ENCODE assay signal across 1 fruit fly cellular context in the genomic region with DNA sequence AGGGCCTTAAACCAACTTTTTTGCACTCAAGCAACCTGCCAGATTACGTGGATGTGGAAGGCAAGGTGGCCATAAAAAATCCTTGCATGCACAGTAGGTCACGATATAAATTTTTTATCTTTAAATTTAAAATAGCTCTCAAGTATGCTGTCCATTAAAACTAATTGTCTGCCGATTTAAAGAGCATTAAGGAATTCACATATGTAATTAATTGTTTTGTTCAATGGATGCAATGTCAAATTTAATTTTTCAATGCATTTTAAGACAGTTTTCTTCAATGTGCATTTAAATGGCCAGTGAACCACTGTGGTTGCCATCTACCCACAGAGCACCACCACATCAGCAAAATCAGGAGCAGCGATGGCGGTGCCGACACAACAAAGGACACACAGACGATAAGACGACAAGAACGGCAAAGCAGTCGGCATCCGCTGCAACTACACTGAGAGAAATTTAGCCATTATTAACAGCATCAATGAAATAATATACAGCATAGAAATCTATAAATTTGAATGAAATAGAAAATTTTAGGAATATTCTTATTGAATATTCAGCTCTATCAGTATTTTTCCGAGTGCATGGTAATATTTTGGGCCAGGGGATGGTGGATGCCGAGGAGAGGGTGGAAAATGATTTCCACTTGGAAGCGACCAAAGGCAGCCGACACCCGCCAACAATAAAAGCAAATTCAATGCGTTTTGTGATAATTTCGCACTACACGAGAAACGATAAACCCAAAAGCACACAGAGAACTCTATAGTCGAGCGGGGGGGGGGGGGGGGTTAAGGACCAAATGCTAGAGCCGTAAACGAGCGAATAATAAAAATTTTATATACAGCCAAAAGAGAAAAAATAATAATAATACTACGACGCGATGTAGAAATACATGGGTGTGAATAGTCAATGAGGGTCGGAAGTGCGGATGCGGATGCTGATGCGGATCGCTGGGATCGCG.
TF ChIP-seq lines count a peak whose summit lies in the region.

No protein-coding gene starts in this region.

TF ChIP-seq in whole organism, embryonic, 481 proteins besides CTCF, POLR2A, EP300 and RAD21 (continued from another document and continues in another):
- TF ChIP-seq kay (GFP tag; optimal IDR thresholded peaks at IDR 0.05; lab: Kevin White, UChicago) = no peak
- TF ChIP-seq NFAT (GFP tag; IDR thresholded peaks at IDR 0.05; lab: Robert Waterston, UW) = no peak
- peak; percentile 31 for TF ChIP-seq CG12659 (GFP tag; optimal IDR thresholded peaks at IDR 0.05; lab: Kevin White, UChicago)
- TF ChIP-seq Mrtf (GFP tag; IDR thresholded peaks at IDR 0.05; lab: Robert Waterston, UW) = peak; percentile 46; the same call in 1 of the 3 replicates
- TF ChIP-seq z (GFP tag; IDR thresholded peaks at IDR 0.05; lab: Robert Waterston, UW) = no peak
- TF ChIP-seq CG17612 (GFP tag; IDR thresholded peaks at IDR 0.05; lab: Robert Waterston, UW) = no peak
- TF ChIP-seq prd (optimal IDR thresholded peaks at IDR 0.05; lab: Kevin White, UChicago) = no peak
- TF ChIP-seq prd (GFP tag; IDR thresholded peaks at IDR 0.05; lab: Robert Waterston, UW) = peak; percentile 89
- TF ChIP-seq CG12769 (tag; optimal IDR thresholded peaks at IDR 0.05; lab: Kevin White, UChicago) = peak; percentile 44
- TF ChIP-seq gt (GFP tag; IDR thresholded peaks at IDR 0.05; lab: Robert Waterston, UW) = 0 out of 2 replicates have a peak, but pooled peaks have one; percentile 23
- no peak for TF ChIP-seq CG14860 (GFP tag; IDR thresholded peaks at IDR 0.05; lab: Robert Waterston, UW; ENCODE audit: partially characterized antibody)
- no peak for TF ChIP-seq Ravus (GFP tag; IDR thresholded peaks at IDR 0.05; lab: Robert Waterston, UW)
- peak; percentile 70 for TF ChIP-seq CG17829 (tag; optimal IDR thresholded peaks at IDR 0.05; lab: Kevin White, UChicago)
- peak; percentile 37 for TF ChIP-seq scrt (GFP tag; optimal IDR thresholded peaks at IDR 0.05; lab: Kevin White, UChicago)
- peak in 1 of 2 experiments; percentile 38 for TF ChIP-seq Hr51 (GFP tag; optimal IDR thresholded peaks at IDR 0.05; lab: Kevin White, UChicago)
- TF ChIP-seq CG1602 (GFP tag; optimal IDR thresholded peaks at IDR 0.05; lab: Kevin White, UChicago) = peak; percentile 31
- no peak for TF ChIP-seq chinmo (GFP tag; IDR thresholded peaks at IDR 0.05; lab: Robert Waterston, UW; ENCODE audit: partially characterized antibody)
- TF ChIP-seq CG2889 (GFP tag; IDR thresholded peaks at IDR 0.05; lab: Robert Waterston, UW) = no peak
- TF ChIP-seq CG42726 (GFP tag; IDR thresholded peaks at IDR 0.05; lab: Robert Waterston, UW; ENCODE audit: partially characterized antibody) = no peak
- TF ChIP-seq vvl (GFP tag; IDR thresholded peaks at IDR 0.05; lab: Robert Waterston, UW) = peak; percentile 70
- no peak for TF ChIP-seq Fer2 (tag; optimal IDR thresholded peaks at IDR 0.05; lab: Kevin White, UChicago)
- no peak for TF ChIP-seq tna (GFP tag; IDR thresholded peaks at IDR 0.05; lab: Robert Waterston, UW; ENCODE audit: partially characterized antibody)
- TF ChIP-seq Hr39 (optimal IDR thresholded peaks at IDR 0.05; lab: Kevin White, UChicago) = no peak
- TF ChIP-seq ash1 (GFP tag; optimal IDR thresholded peaks at IDR 0.05; lab: Kevin White, UChicago) = no peak
- no peak for TF ChIP-seq Drgx (GFP tag; IDR thresholded peaks at IDR 0.05; lab: Robert Waterston, UW)
- peak; percentile 59 for TF ChIP-seq CG8924 (tag; optimal IDR thresholded peaks at IDR 0.05; lab: Kevin White, UChicago)
- TF ChIP-seq sim (GFP tag; IDR thresholded peaks at IDR 0.05; lab: Robert Waterston, UW) = 0 out of 2 replicates have a peak, but pooled peaks have one; percentile 14
- no peak for TF ChIP-seq ken (GFP tag; IDR thresholded peaks at IDR 0.05; lab: Robert Waterston, UW)
- no peak for TF ChIP-seq CG4328 (GFP tag; optimal IDR thresholded peaks at IDR 0.05; lab: Kevin White, UChicago)
- TF ChIP-seq Mes4 (GFP tag; optimal IDR thresholded peaks at IDR 0.05; lab: Kevin White, UChicago) = peak; percentile 29
- TF ChIP-seq insv (GFP tag; optimal IDR thresholded peaks at IDR 0.05; lab: Kevin White, UChicago) = no peak
- no peak for TF ChIP-seq pfk (GFP tag; optimal IDR thresholded peaks at IDR 0.05; lab: Kevin White, UChicago)
- peak; percentile 73 for TF ChIP-seq gem (tag; optimal IDR thresholded peaks at IDR 0.05; lab: Kevin White, UChicago)
- TF ChIP-seq CG12942 (GFP tag; optimal IDR thresholded peaks at IDR 0.05; lab: Kevin White, UChicago) = no peak
- no peak for TF ChIP-seq CG8089 (GFP tag; optimal IDR thresholded peaks at IDR 0.05; lab: Kevin White, UChicago)
- TF ChIP-seq CG3065 (GFP tag; optimal IDR thresholded peaks at IDR 0.05; lab: Kevin White, UChicago) = no peak
- no peak for TF ChIP-seq CG3995 (GFP tag; optimal IDR thresholded peaks at IDR 0.05; lab: Kevin White, UChicago)
- no peak for TF ChIP-seq ato (GFP tag; IDR thresholded peaks at IDR 0.05; lab: Robert Waterston, UW; ENCODE audit: partially characterized antibody)
- TF ChIP-seq CG17568 (GFP tag; optimal IDR thresholded peaks at IDR 0.05; lab: Kevin White, UChicago) = no peak
- TF ChIP-seq Lhr (GFP tag; optimal IDR thresholded peaks at IDR 0.05; lab: Kevin White, UChicago) = peak; percentile 8
- TF ChIP-seq CG7357 (GFP tag; IDR thresholded peaks at IDR 0.05; lab: Robert Waterston, UW) = no peak
- peak; percentile 23 for TF ChIP-seq Mad (GFP tag; optimal IDR thresholded peaks at IDR 0.05; lab: Kevin White, UChicago)
- no peak for TF ChIP-seq Dad (GFP tag; optimal IDR thresholded peaks at IDR 0.05; lab: Kevin White, UChicago)
- TF ChIP-seq Sox102F (GFP tag; optimal IDR thresholded peaks at IDR 0.05; lab: Kevin White, UChicago) = peak; percentile 49
- peak; percentile 49 for TF ChIP-seq sqz (GFP tag; optimal IDR thresholded peaks at IDR 0.05; lab: Kevin White, UChicago)
- peak; percentile 71; the same call in 1 of the 2 replicates for TF ChIP-seq chm (GFP tag; IDR thresholded peaks at IDR 0.05; lab: Robert Waterston, UW)
- TF ChIP-seq Atf3 (GFP tag; optimal IDR thresholded peaks at IDR 0.05; lab: Kevin White, UChicago) = no peak
- peak; percentile 36; the same call in 1 of the 2 replicates for TF ChIP-seq Ptx1 (GFP tag; IDR thresholded peaks at IDR 0.05; lab: Robert Waterston, UW)
- TF ChIP-seq CG3847 (GFP tag; IDR thresholded peaks at IDR 0.05; lab: Robert Waterston, UW) = no peak; the same call in 1 of the 2 replicates
- TF ChIP-seq CG4854 (GFP tag; optimal IDR thresholded peaks at IDR 0.05; lab: Kevin White, UChicago) = no peak
- TF ChIP-seq Adf1 (GFP tag; IDR thresholded peaks at IDR 0.05; lab: Robert Waterston, UW) = no peak
- TF ChIP-seq hkb (optimal IDR thresholded peaks at IDR 0.05; lab: Kevin White, UChicago) = no peak
- 0 out of 2 replicates have a peak, but pooled peaks have one; percentile 32 for TF ChIP-seq hkb (GFP tag; IDR thresholded peaks at IDR 0.05; lab: Robert Waterston, UW)
- TF ChIP-seq Gsc (GFP tag; IDR thresholded peaks at IDR 0.05; lab: Robert Waterston, UW) = no peak
- TF ChIP-seq CG7745 (tag; optimal IDR thresholded peaks at IDR 0.05; lab: Kevin White, UChicago) = no peak
- TF ChIP-seq CG17359 (tag; optimal IDR thresholded peaks at IDR 0.05; lab: Kevin White, UChicago) = peak; percentile 64
- peak; percentile 59 for TF ChIP-seq CG8388 (GFP tag; optimal IDR thresholded peaks at IDR 0.05; lab: Kevin White, UChicago)
- no peak for TF ChIP-seq CG3281 (GFP tag; optimal IDR thresholded peaks at IDR 0.05; lab: Kevin White, UChicago)
- TF ChIP-seq ab (GFP tag; optimal IDR thresholded peaks at IDR 0.05; lab: Kevin White, UChicago) = no peak
- no peak for TF ChIP-seq Atf6 (GFP tag; IDR thresholded peaks at IDR 0.05; lab: Robert Waterston, UW)
- TF ChIP-seq GATAe (GFP tag; conservative IDR thresholded peaks at IDR 0.05; lab: Robert Waterston, UW) = no peak
- TF ChIP-seq nau (GFP tag; optimal IDR thresholded peaks at IDR 0.05; lab: Kevin White, UChicago) = no peak
- TF ChIP-seq danr (GFP tag; IDR thresholded peaks at IDR 0.05; lab: Robert Waterston, UW) = no peak
- peak; percentile 53; the same call in 1 of the 3 replicates for TF ChIP-seq dysf (GFP tag; IDR thresholded peaks at IDR 0.05; lab: Robert Waterston, UW)
- TF ChIP-seq cato (GFP tag; optimal IDR thresholded peaks at IDR 0.05; lab: Kevin White, UChicago; ENCODE audit: borderline replicate concordance) = no peak
- peak; percentile 28 for TF ChIP-seq Asciz (GFP tag; optimal IDR thresholded peaks at IDR 0.05; lab: Kevin White, UChicago)
- no peak for TF ChIP-seq CrebB (tag; optimal IDR thresholded peaks at IDR 0.05; lab: Kevin White, UChicago)
- TF ChIP-seq CG1233 (GFP tag; optimal IDR thresholded peaks at IDR 0.05; lab: Kevin White, UChicago) = peak; percentile 54
- TF ChIP-seq Bgb (GFP tag; IDR thresholded peaks at IDR 0.05; lab: Robert Waterston, UW; ENCODE audit: partially characterized antibody) = no peak
- TF ChIP-seq ttk (GFP tag; IDR thresholded peaks at IDR 0.05; lab: Robert Waterston, UW) = peak; percentile 39
- TF ChIP-seq CG10959 (GFP tag; IDR thresholded peaks at IDR 0.05; lab: Robert Waterston, UW) = no peak
- TF ChIP-seq CG6813 (GFP tag; optimal IDR thresholded peaks at IDR 0.05; lab: Kevin White, UChicago) = peak; percentile 35
- TF ChIP-seq dm (GFP tag; optimal IDR thresholded peaks at IDR 0.05; lab: Kevin White, UChicago) = no peak
- TF ChIP-seq CG14710 (tag; optimal IDR thresholded peaks at IDR 0.05; lab: Kevin White, UChicago) = peak; percentile 65
- no peak for TF ChIP-seq mld (GFP tag; IDR thresholded peaks at IDR 0.05; lab: Robert Waterston, UW; ENCODE audit: partially characterized antibody)
- TF ChIP-seq vnd (GFP tag; IDR thresholded peaks at IDR 0.05; lab: Robert Waterston, UW; ENCODE audit: partially characterized antibody) = no peak
- TF ChIP-seq CG10565 (GFP tag; optimal IDR thresholded peaks at IDR 0.05; lab: Kevin White, UChicago) = no peak
- no peak for TF ChIP-seq kah (GFP tag; optimal IDR thresholded peaks at IDR 0.05; lab: Kevin White, UChicago)
- TF ChIP-seq CG34422 (GFP tag; IDR thresholded peaks at IDR 0.05; lab: Robert Waterston, UW) = peak; percentile 74; the same call in 1 of the 3 replicates
- no peak for TF ChIP-seq Hmx (GFP tag; optimal IDR thresholded peaks at IDR 0.05; lab: Kevin White, UChicago)
- TF ChIP-seq CG14441 (GFP tag; IDR thresholded peaks at IDR 0.05; lab: Robert Waterston, UW) = no peak
- TF ChIP-seq mirr (GFP tag; optimal IDR thresholded peaks at IDR 0.05; lab: Kevin White, UChicago) = no peak
- TF ChIP-seq CG30431 (GFP tag; optimal IDR thresholded peaks at IDR 0.05; lab: Kevin White, UChicago) = peak; percentile 46
- no peak for TF ChIP-seq salm (tag; optimal IDR thresholded peaks at IDR 0.05; lab: Kevin White, UChicago)
- TF ChIP-seq pita (GFP tag; optimal IDR thresholded peaks at IDR 0.05; lab: Kevin White, UChicago) = no peak
- TF ChIP-seq bab2 (GFP tag; optimal IDR thresholded peaks at IDR 0.05; lab: Kevin White, UChicago) = no peak
- TF ChIP-seq Nf-YC (tag; optimal IDR thresholded peaks at IDR 0.05; lab: Kevin White, UChicago) = no peak
- no peak for TF ChIP-seq CG11560 (tag; IDR thresholded peaks at IDR 0.05; lab: Robert Waterston, UW)
- TF ChIP-seq CG2202 (tag; optimal IDR thresholded peaks at IDR 0.05; lab: Kevin White, UChicago) = peak; percentile 50
- TF ChIP-seq CG6175 (GFP tag; IDR thresholded peaks at IDR 0.05; lab: Robert Waterston, UW) = no peak
- TF ChIP-seq Stat92E (GFP tag; optimal IDR thresholded peaks at IDR 0.05; lab: Kevin White, UChicago) = no peak
- TF ChIP-seq slou (GFP tag; optimal IDR thresholded peaks at IDR 0.05; lab: Kevin White, UChicago) = no peak
- no peak for TF ChIP-seq bowl (GFP tag; IDR thresholded peaks at IDR 0.05; lab: Robert Waterston, UW)
- no peak for TF ChIP-seq hb (GFP tag; IDR thresholded peaks at IDR 0.05; lab: Robert Waterston, UW; ENCODE audit: partially characterized antibody)
- TF ChIP-seq peb (GFP tag; IDR thresholded peaks at IDR 0.05; lab: Robert Waterston, UW) = no peak
- TF ChIP-seq mam (GFP tag; optimal IDR thresholded peaks at IDR 0.05; lab: Kevin White, UChicago) = peak; percentile 5
- TF ChIP-seq pum (GFP tag; optimal IDR thresholded peaks at IDR 0.05; lab: Kevin White, UChicago) = no peak
- TF ChIP-seq CG9727 (GFP tag; optimal IDR thresholded peaks at IDR 0.05; lab: Kevin White, UChicago) = peak; percentile 70
- TF ChIP-seq Doc3 (GFP tag; IDR thresholded peaks at IDR 0.05; lab: Robert Waterston, UW; ENCODE audit: partially characterized antibody) = no peak
- TF ChIP-seq Rx (GFP tag; IDR thresholded peaks at IDR 0.05; lab: Robert Waterston, UW) = no peak
- TF ChIP-seq CG2678 (tag; optimal IDR thresholded peaks at IDR 0.05; lab: Kevin White, UChicago) = peak; percentile 69
- no peak for TF ChIP-seq her (GFP tag; optimal IDR thresholded peaks at IDR 0.05; lab: Kevin White, UChicago)
- no peak for TF ChIP-seq CG11398 (GFP tag; optimal IDR thresholded peaks at IDR 0.05; lab: Kevin White, UChicago)
- no peak for TF ChIP-seq ssp (GFP tag; IDR thresholded peaks at IDR 0.05; lab: Robert Waterston, UW)
- TF ChIP-seq stwl (tag; optimal IDR thresholded peaks at IDR 0.05; lab: Kevin White, UChicago) = no peak
- peak; percentile 47 for TF ChIP-seq sisA (GFP tag; IDR thresholded peaks at IDR 0.05; lab: Robert Waterston, UW)
- no peak for TF ChIP-seq CG13894 (tag; optimal IDR thresholded peaks at IDR 0.05; lab: Kevin White, UChicago)
- TF ChIP-seq CG8478 (optimal IDR thresholded peaks at IDR 0.05; lab: Kevin White, UChicago) = no peak
- TF ChIP-seq esg (GFP tag; conservative IDR thresholded peaks at IDR 0.05; lab: Robert Waterston, UW) = no peak
- no peak for TF ChIP-seq CG10543 (GFP tag; optimal IDR thresholded peaks at IDR 0.05; lab: Kevin White, UChicago)
- TF ChIP-seq ci (GFP tag; IDR thresholded peaks at IDR 0.05; lab: Robert Waterston, UW) = peak; percentile 68; the same call in 2 of the 3 replicates
- TF ChIP-seq lilli (GFP tag; optimal IDR thresholded peaks at IDR 0.05; lab: Kevin White, UChicago) = peak; percentile 17
- peak; percentile 74 for TF ChIP-seq row (GFP tag; IDR thresholded peaks at IDR 0.05; lab: Robert Waterston, UW)
- no peak for TF ChIP-seq Dp (GFP tag; optimal IDR thresholded peaks at IDR 0.05; lab: Kevin White, UChicago)
- no peak for TF ChIP-seq CG4617 (GFP tag; optimal IDR thresholded peaks at IDR 0.05; lab: Kevin White, UChicago; ENCODE audit: borderline replicate concordance)
- TF ChIP-seq sima (GFP tag; optimal IDR thresholded peaks at IDR 0.05; lab: Kevin White, UChicago) = no peak
- TF ChIP-seq Dip2 (GFP tag; IDR thresholded peaks at IDR 0.05; lab: Robert Waterston, UW) = no peak
- no peak for TF ChIP-seq sug (tag; optimal IDR thresholded peaks at IDR 0.05; lab: Kevin White, UChicago)
- TF ChIP-seq stc (GFP tag; IDR thresholded peaks at IDR 0.05; lab: Robert Waterston, UW) = no peak
- TF ChIP-seq CG8765 (GFP tag; IDR thresholded peaks at IDR 0.05; lab: Robert Waterston, UW) = peak; percentile 84
- TF ChIP-seq dati (GFP tag; IDR thresholded peaks at IDR 0.05; lab: Robert Waterston, UW) = no peak
- TF ChIP-seq CG15011 (GFP tag; optimal IDR thresholded peaks at IDR 0.05; lab: Kevin White, UChicago) = no peak
